Worm (Caenorhabditis elegans) whole organism, L3 larva: Measurements from ENCODE around the gene gei-3.

Source experiments
- ceh-9 ChIP-seq: sonication (generic microtip); optimal IDR thresholded peaks from 2 replicates; lab custom pipeline; 2018; ENCODE audit warnings: missing biosample characterization, missing genetic modification characterization
- daf-12 ChIP-seq: fragments of 150-350 bp; optimal IDR thresholded peaks from 2 replicates; lab custom pipeline; 2014; ENCODE audit warnings: missing biosample characterization, missing genetic modification reagents, missing genetic modification characterization
- elt-2 ChIP-seq: sonication (generic microtip); optimal IDR thresholded peaks from 2 replicates; lab custom pipeline; 2016; ENCODE audit warnings: missing genetic modification reagents, mild to moderate bottlenecking, missing genetic modification characterization, missing compliant biosample characterization
- fkh-10 ChIP-seq: sonication (generic microtip); optimal IDR thresholded peaks from 2 replicates; lab custom pipeline; 2017; ENCODE audit warnings: missing biosample characterization, missing genetic modification reagents, missing genetic modification characterization
- nhr-25 ChIP-seq: sonication (generic microtip); optimal IDR thresholded peaks from 2 replicates; lab custom pipeline; 2017; ENCODE audit warnings: missing biosample characterization, missing genetic modification characterization
- pha-4 ChIP-seq: fragments of 150-350 bp; optimal IDR thresholded peaks from 2 replicates; lab custom pipeline; 2014; ENCODE audit warnings: missing biosample characterization, missing genetic modification reagents, missing genetic modification characterization
- snpc-4 ChIP-seq: fragments of 150-350 bp; optimal IDR thresholded peaks from 2 replicates; lab custom pipeline; 2014; ENCODE audit warnings: missing biosample characterization, missing genetic modification characterization
- unc-39 ChIP-seq: sonication (generic microtip); optimal IDR thresholded peaks from 4 replicates; lab custom pipeline; 2017; ENCODE audit warnings: missing biosample characterization, missing genetic modification characterization

DNA sequence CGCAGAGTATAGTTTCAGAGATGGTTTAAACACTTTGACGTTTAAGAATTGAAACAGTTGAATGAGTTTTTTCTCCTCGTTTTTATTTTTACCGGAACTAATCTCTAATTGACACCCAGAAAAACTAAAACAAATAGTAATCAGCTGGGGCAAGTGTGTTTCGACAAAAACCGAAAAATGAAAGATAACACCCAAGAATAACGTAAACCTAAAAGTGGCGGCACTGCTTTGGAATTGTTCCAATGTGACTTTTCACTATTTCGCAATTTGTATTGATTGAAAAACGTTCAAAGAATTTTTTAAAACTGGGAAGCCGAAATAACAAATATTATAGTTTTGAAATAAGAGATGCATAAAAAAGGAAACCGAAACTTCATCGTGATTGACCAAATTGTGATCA, 5.3 kb upstream of the gei-3 start:
- TF ChIP-seq fkh-10 (no peak), elt-2 (tag; lab: Kevin White, UChicago) (peak; percentile 51), unc-39 (no peak), pha-4 (tag; lab: Kevin White, UChicago) (peak; percentile 33), daf-12 (tag; lab: Kevin White, UChicago) (no peak), ceh-9 (no peak), snpc-4 (tag; lab: Kevin White, UChicago) (no peak), nhr-25 (tag; lab: Kevin White, UChicago) (no peak)
